Fruit fly (Drosophila melanogaster) whole organism, embryonic: Measurements from ENCODE around the gene bsf.
A peak's percentile ranks its signal among the peaks of the same experiment; 100 is the strongest.

Experiments used
- Asciz ChIP-seq: fragments of 200-800 bp; sonication (Bioruptor generic); optimal IDR thresholded peaks from 2 replicates; lab custom pipeline; 2017; ENCODE audit warnings: missing biosample characterization, mild to moderate bottlenecking, missing genetic modification characterization, missing genetic modification reagents
- BtbVII ChIP-seq: fragments of 200-800 bp; sonication (Bioruptor generic); optimal IDR thresholded peaks from 3 replicates; lab custom pipeline; 2017; ENCODE audit warnings: missing biosample characterization, mild to moderate bottlenecking, missing genetic modification characterization
- CG10274 ChIP-seq: fragments of 200-800 bp; sonication (Bioruptor generic); optimal IDR thresholded peaks from 3 replicates; lab custom pipeline; 2017; ENCODE audit warnings: missing biosample characterization, mild to moderate bottlenecking, missing genetic modification characterization
- CG12219 ChIP-seq: fragments of 200-800 bp; sonication (Bioruptor generic); optimal IDR thresholded peaks from 3 replicates; lab custom pipeline; 2018; ENCODE audit warnings: missing biosample characterization, mild to moderate bottlenecking, missing genetic modification characterization
- CG13424 ChIP-seq: fragments of 200-800 bp; sonication (Bioruptor generic); optimal IDR thresholded peaks from 2 replicates; lab custom pipeline; 2019; ENCODE audit warnings: missing biosample characterization, mild to moderate bottlenecking, missing genetic modification characterization, moderate library complexity
- CG14667 ChIP-seq: fragments of 200-800 bp; sonication (Bioruptor generic); IDR thresholded peaks from 2 replicates; pipeline ENCODE4 v1.3.6; 2022; ENCODE audit warnings: missing biosample characterization, missing genetic modification characterization
- CG16863 ChIP-seq: fragments of 200-800 bp; sonication (Bioruptor generic); optimal IDR thresholded peaks from 3 replicates; lab custom pipeline; 2016; ENCODE audit warnings: missing biosample characterization, missing genetic modification characterization
- CG2116 ChIP-seq: fragments of 200-800 bp; sonication (Bioruptor generic); optimal IDR thresholded peaks from 3 replicates; lab custom pipeline; 2018; ENCODE audit warnings: missing biosample characterization, mild to moderate bottlenecking, missing genetic modification characterization
- CG2202 ChIP-seq: fragments of 200-800 bp; sonication (Bioruptor generic); optimal IDR thresholded peaks from 2 replicates; lab custom pipeline; 2018; ENCODE audit warnings: missing biosample characterization, mild to moderate bottlenecking, missing genetic modification characterization
- CG33213 ChIP-seq: fragments of 200-800 bp; sonication (Bioruptor generic); optimal IDR thresholded peaks from 3 replicates; lab custom pipeline; 2016; ENCODE audit warnings: missing biosample characterization, missing genetic modification characterization
- CG3726 ChIP-seq: fragments of 200-800 bp; sonication (Bioruptor generic); IDR thresholded peaks from 3 replicates; pipeline ENCODE4, ENCODE4 v1.3.6; 2022; ENCODE audit warnings: missing biosample characterization, missing genetic modification characterization
- CG3838 ChIP-seq: fragments of 200-800 bp; sonication (Bioruptor generic); optimal IDR thresholded peaks from 3 replicates; lab custom pipeline; 2016; ENCODE audit warnings: missing biosample characterization, missing genetic modification characterization
- CG4854 ChIP-seq: fragments of 200-800 bp; sonication (Bioruptor generic); optimal IDR thresholded peaks from 2 replicates; lab custom pipeline; 2016; ENCODE audit warnings: missing biosample characterization, missing genetic modification characterization, inconsistent platforms
- CG7357 ChIP-seq: fragments of 200-800 bp; sonication (Bioruptor generic); IDR thresholded peaks from 3 replicates; pipeline ENCODE4 v1.3.6; 2022; ENCODE audit warnings: missing biosample characterization, missing genetic modification characterization
- CG7786 ChIP-seq: fragments of 200-800 bp; sonication (Bioruptor generic); optimal IDR thresholded peaks from 2 replicates; lab custom pipeline; 2016; ENCODE audit warnings: missing biosample characterization, missing genetic modification characterization
- CG7987 ChIP-seq: fragments of 200-800 bp; sonication (Bioruptor generic); optimal IDR thresholded peaks from 2 replicates; lab custom pipeline; 2018; ENCODE audit warnings: missing biosample characterization, mild to moderate bottlenecking, missing genetic modification characterization, moderate library complexity
- CG8089 ChIP-seq: fragments of 200-800 bp; sonication (Bioruptor generic); optimal IDR thresholded peaks from 3 replicates; lab custom pipeline; 2016; ENCODE audit warnings: missing biosample characterization, missing genetic modification characterization
- CG8765 ChIP-seq: fragments of 200-800 bp; sonication (Bioruptor generic); IDR thresholded peaks from 2 replicates; pipeline ENCODE4 v1.3.6; 2022; ENCODE audit warnings: missing biosample characterization, missing genetic modification characterization
- CHES-1-like ChIP-seq: fragments of 200-800 bp; sonication (Bioruptor generic); optimal IDR thresholded peaks from 2 replicates; lab custom pipeline; 2016; ENCODE audit warnings: missing biosample characterization, missing genetic modification characterization
- CTCF ChIP-seq: fragments of 200-800 bp; sonication (Bioruptor generic); optimal IDR thresholded peaks from 2 replicates; lab custom pipeline; 2017; ENCODE audit warnings: missing biosample characterization, mild to moderate bottlenecking, missing genetic modification characterization, moderate library complexity
- Ets65A ChIP-seq: fragments of 200-800 bp; sonication (Bioruptor generic); peaks from one replicate; lab custom pipeline; 2016; ENCODE audit warnings: missing biosample characterization, missing genetic modification characterization
- Ets97D ChIP-seq: fragments of 200-800 bp; sonication (Bioruptor generic); optimal IDR thresholded peaks from 3 replicates; lab custom pipeline; 2016; ENCODE audit warnings: missing biosample characterization, missing genetic modification characterization
- Fer1 ChIP-seq: fragments of 200-800 bp; sonication (Bioruptor generic); optimal IDR thresholded peaks from 2 replicates; lab custom pipeline; 2017; ENCODE audit warnings: missing biosample characterization, mild to moderate bottlenecking, missing genetic modification characterization
- Hmr ChIP-seq: fragments of 200-800 bp; sonication (Bioruptor generic); optimal IDR thresholded peaks from 3 replicates; lab custom pipeline; 2017; ENCODE audit warnings: mild to moderate bottlenecking, missing biosample characterization, missing genetic modification reagents, missing genetic modification characterization
- MBD-R2 ChIP-seq: fragments of 200-800 bp; sonication (Bioruptor generic); IDR thresholded peaks from 2 replicates; pipeline ENCODE4 v1.3.6; 2022; ENCODE audit warnings: missing biosample characterization, missing genetic modification characterization
- Med ChIP-seq: fragments of 200-800 bp; sonication (Bioruptor generic); peaks from one replicate; lab custom pipeline; 2016; ENCODE audit warnings: missing biosample characterization, missing genetic modification characterization, mild to moderate bottlenecking, inconsistent platforms, moderate library complexity
- Nf-YA ChIP-seq: fragments of 200-800 bp; sonication (Bioruptor generic); IDR thresholded peaks from 2 replicates; pipeline ENCODE4 v1.3.6; 2022; ENCODE audit warnings: missing biosample characterization, missing genetic modification characterization
- Optix ChIP-seq: fragments of 200-800 bp; sonication (Bioruptor generic); IDR thresholded peaks from 3 replicates; pipeline ENCODE4 v1.3.6; 2022; ENCODE audit warnings: missing biosample characterization, missing genetic modification characterization
- Xbp1 ChIP-seq: fragments of 200-800 bp; sonication (Bioruptor generic); optimal IDR thresholded peaks from 3 replicates; lab custom pipeline; 2016; ENCODE audit warnings: missing biosample characterization, mild to moderate bottlenecking, missing genetic modification characterization
- bcd ChIP-seq: fragments of 200-800 bp; sonication (Bioruptor generic); optimal IDR thresholded peaks from 2 replicates; lab custom pipeline; 2017; ENCODE audit warnings: missing biosample characterization, mild to moderate bottlenecking, missing genetic modification characterization
- cato ChIP-seq: fragments of 200-800 bp; sonication (Bioruptor generic); optimal IDR thresholded peaks from 2 replicates; lab custom pipeline; 2016; ENCODE audit warnings: missing biosample characterization, missing genetic modification characterization, borderline replicate concordance
- chinmo ChIP-seq: fragments of 200-800 bp; sonication (Bioruptor generic); IDR thresholded peaks from 4 replicates; pipeline ENCODE4 v1.3.6; 2022; ENCODE audit warnings: missing biosample characterization, missing genetic modification characterization; ENCODE audit not compliant: partially characterized antibody
- crc ChIP-seq: fragments of 200-800 bp; sonication (Bioruptor generic); optimal IDR thresholded peaks from 2 replicates; lab custom pipeline; 2016; ENCODE audit warnings: missing biosample characterization, missing genetic modification characterization
- dysf ChIP-seq: fragments of 200-800 bp; sonication (Bioruptor generic); IDR thresholded peaks from 3 replicates; pipeline ENCODE4 v1.3.6; 2022; ENCODE audit warnings: missing biosample characterization, missing genetic modification characterization
- esg ChIP-seq: fragments of 200-800 bp; sonication (Bioruptor generic); conservative IDR thresholded peaks from 2 replicates; pipeline ENCODE4 v1.3.6; 2022; ENCODE audit warnings: missing biosample characterization, missing genetic modification characterization
- fd3F ChIP-seq: fragments of 200-800 bp; sonication (Bioruptor generic); optimal IDR thresholded peaks from 2 replicates; lab custom pipeline; 2018; ENCODE audit warnings: missing biosample characterization, mild to moderate bottlenecking, missing genetic modification characterization, moderate library complexity
- her ChIP-seq: fragments of 200-800 bp; sonication (Bioruptor generic); optimal IDR thresholded peaks from 2 replicates; lab custom pipeline; 2016; ENCODE audit warnings: missing biosample characterization, missing genetic modification characterization
- hkb ChIP-seq, 2 experiments: fragments of 200-800 bp in 1 of 2; fragments of >200 bp in 1 of 2; sonication (Bioruptor generic) in 1 of 2; IDR thresholded peaks in 1 of 2; optimal IDR thresholded peaks in 1 of 2; 2 replicates each; pipeline versions ENCODE4 v1.3.6 to Lab custom; 2017 to 2022; ENCODE audit warnings: missing biosample characterization in 1 of 2, missing genetic modification characterization in 1 of 2
- kah ChIP-seq: fragments of 200-800 bp; sonication (Bioruptor generic); optimal IDR thresholded peaks from 2 replicates; lab custom pipeline; 2018; ENCODE audit warnings: missing biosample characterization, mild to moderate bottlenecking, missing genetic modification characterization
- pb ChIP-seq: fragments of 200-800 bp; sonication (Bioruptor generic); optimal IDR thresholded peaks from 3 replicates; lab custom pipeline; 2016; ENCODE audit warnings: missing biosample characterization, missing genetic modification characterization
- phol ChIP-seq: fragments of 200-800 bp; sonication (Bioruptor generic); optimal IDR thresholded peaks from 3 replicates; lab custom pipeline; 2018; ENCODE audit warnings: missing biosample characterization, mild to moderate bottlenecking, missing genetic modification characterization, moderate library complexity
- prd ChIP-seq, 3 experiments: fragments of >200 bp in 2 of 3; fragments of 200-800 bp in 1 of 3; sonication (Bioruptor generic) in 1 of 3; optimal IDR thresholded peaks in 2 of 3; IDR thresholded peaks in 1 of 3; 2 replicates in 2 of 3; 3 replicates in 1 of 3; pipeline versions ENCODE4 v1.3.6 to Lab custom; 2017 to 2022; ENCODE audit warnings: missing biosample characterization in 1 of 3, missing genetic modification characterization in 1 of 3
- psq ChIP-seq: fragments of 200-800 bp; sonication (Bioruptor generic); optimal IDR thresholded peaks from 2 replicates; lab custom pipeline; 2017; ENCODE audit warnings: missing biosample characterization, missing genetic modification characterization
- rib ChIP-seq: fragments of 200-800 bp; sonication (Bioruptor generic); IDR thresholded peaks from 2 replicates; pipeline ENCODE4 v1.3.6; 2022; ENCODE audit warnings: missing biosample characterization, missing genetic modification characterization
- run ChIP-seq: fragments of 200-800 bp; sonication (Bioruptor generic); optimal IDR thresholded peaks from 3 replicates; lab custom pipeline; 2018; ENCODE audit warnings: missing biosample characterization, mild to moderate bottlenecking, missing genetic modification characterization
- seq ChIP-seq: fragments of 200-800 bp; sonication (Bioruptor generic); IDR thresholded peaks from 2 replicates; pipeline ENCODE4 v1.3.6; 2022; ENCODE audit warnings: missing biosample characterization, missing genetic modification characterization
- sr ChIP-seq: fragments of 200-800 bp; sonication (Bioruptor generic); IDR thresholded peaks from 3 replicates; pipeline ENCODE4 v1.3.6; 2022; ENCODE audit warnings: missing biosample characterization, missing genetic modification characterization
- tgo ChIP-seq: fragments of 200-800 bp; sonication (Bioruptor generic); IDR thresholded peaks from 3 replicates; pipeline ENCODE4 v1.3.6; 2022; ENCODE audit warnings: missing biosample characterization, missing genetic modification characterization
- twi ChIP-seq: fragments of 200-800 bp; optimal IDR thresholded peaks from 2 replicates; lab custom pipeline; 2019; ENCODE audit warnings: missing biosample characterization, mild to moderate bottlenecking, missing genetic modification characterization, moderate library complexity
- vvl ChIP-seq: fragments of 200-800 bp; sonication (Bioruptor generic); IDR thresholded peaks from 2 replicates; pipeline ENCODE4 v1.3.6; 2022; ENCODE audit warnings: missing biosample characterization, missing genetic modification characterization
- z ChIP-seq: fragments of 200-800 bp; sonication (Bioruptor generic); IDR thresholded peaks from 3 replicates; pipeline ENCODE4 v1.3.6; 2022; ENCODE audit warnings: missing biosample characterization, missing genetic modification characterization

The bsf gene

dm6 chr2L:18477455-18477854, 23.1 kb upstream of the bsf start (continued):
- TF ChIP-seq CG4854 (GFP tag; lab: Kevin White, UChicago), result peak; percentile 51
- TF ChIP-seq CG2202 (tag; lab: Kevin White, UChicago), result peak; percentile 91
- TF ChIP-seq CG7357, result peak; percentile 82
- TF ChIP-seq CTCF (GFP tag; lab: Kevin White, UChicago), result peak; percentile 43
- TF ChIP-seq sr (GFP tag; lab: Robert Waterston, UW), result no peak; the same call in 2 of the 3 replicates
- peak; percentile 80 for TF ChIP-seq CG8765 (GFP tag; lab: Robert Waterston, UW)
- peak; percentile 80 for TF ChIP-seq CG12219 (GFP tag; lab: Kevin White, UChicago)
- no peak for TF ChIP-seq CG33213 (GFP tag; lab: Kevin White, UChicago)
- 0 out of 3 replicates have a peak, but pooled peaks have one; percentile 34 for TF ChIP-seq Optix (GFP tag; lab: Robert Waterston, UW)
- TF ChIP-seq Hmr (GFP tag; lab: Kevin White, UChicago), result peak; percentile 76
- peak; percentile 48 for TF ChIP-seq CG3838 (GFP tag; lab: Kevin White, UChicago)
- TF ChIP-seq CG7987, result no peak
- TF ChIP-seq rib (GFP tag; lab: Robert Waterston, UW), result peak; percentile 78; the same call in 1 of the 2 replicates
- peak; percentile 91 for TF ChIP-seq Asciz (GFP tag; lab: Kevin White, UChicago)
- TF ChIP-seq CG16863, result no peak
- no peak for TF ChIP-seq crc
- TF ChIP-seq CG13424 (tag; lab: Kevin White, UChicago), result peak; percentile 90
- peak; percentile 25 for TF ChIP-seq Ets97D (GFP tag; lab: Kevin White, UChicago)
- TF ChIP-seq psq (GFP tag; lab: Kevin White, UChicago), result peak; percentile 65
- peak; percentile 93 for TF ChIP-seq CG14667 (GFP tag; lab: Robert Waterston, UW)
- TF ChIP-seq CG2116 (GFP tag; lab: Kevin White, UChicago), result peak; percentile 64
- TF ChIP-seq hkb (optimal IDR thresholded peaks at IDR 0.05; lab: Kevin White, UChicago), result no peak
- TF ChIP-seq hkb (GFP tag; IDR thresholded peaks at IDR 0.05; lab: Robert Waterston, UW), result peak; percentile 93
- TF ChIP-seq kah (GFP tag; lab: Kevin White, UChicago), result peak; percentile 74
- TF ChIP-seq CG8089, result peak; percentile 19
- TF ChIP-seq fd3F (GFP tag; lab: Kevin White, UChicago), result no peak
- peak; percentile 67 for TF ChIP-seq MBD-R2 (GFP tag; lab: Robert Waterston, UW)
- no peak for TF ChIP-seq her (GFP tag; lab: Kevin White, UChicago)
- no peak for TF ChIP-seq pb (GFP tag; lab: Kevin White, UChicago)
- no peak for TF ChIP-seq z (GFP tag; lab: Robert Waterston, UW)
- peak; percentile 84 for TF ChIP-seq bcd (GFP tag; lab: Kevin White, UChicago)
- TF ChIP-seq CHES-1-like (GFP tag; lab: Kevin White, UChicago), result no peak
- peak; percentile 89 for TF ChIP-seq Xbp1 (GFP tag; lab: Kevin White, UChicago)
- peak; percentile 74 for TF ChIP-seq BtbVII (GFP tag; lab: Kevin White, UChicago)
- peak; percentile 97 for TF ChIP-seq vvl (GFP tag; lab: Robert Waterston, UW)
- TF ChIP-seq tgo, result peak; percentile 93
- peak; percentile 94 for TF ChIP-seq dysf (GFP tag; lab: Robert Waterston, UW)
- TF ChIP-seq CG3726 (GFP tag; lab: Robert Waterston, UW), result no peak
- no peak for TF ChIP-seq CG7786
- TF ChIP-seq phol (tag; lab: Kevin White, UChicago), result peak; percentile 92
- peak; percentile 94 for TF ChIP-seq twi
- peak; percentile 69 for TF ChIP-seq cato
- TF ChIP-seq prd (optimal IDR thresholded peaks at IDR 0.05; lab: Kevin White, UChicago), result no peak
- peak; percentile 96 for TF ChIP-seq prd (GFP tag; IDR thresholded peaks at IDR 0.05; lab: Robert Waterston, UW)
- TF ChIP-seq Med (GFP tag; lab: Kevin White, UChicago), result peak; percentile 82
- no peak; the same call in 1 of the 2 replicates for TF ChIP-seq Nf-YA (GFP tag; lab: Robert Waterston, UW)
- TF ChIP-seq CG10274 (GFP tag; lab: Kevin White, UChicago), result peak; percentile 36
- TF ChIP-seq Fer1 (GFP tag; lab: Kevin White, UChicago), result no peak
- peak; percentile 79 for TF ChIP-seq seq (GFP tag; lab: Robert Waterston, UW)
- no peak for TF ChIP-seq chinmo (GFP tag; lab: Robert Waterston, UW)
- TF ChIP-seq run (tag; lab: Kevin White, UChicago), result peak; percentile 80
- peak; percentile 88 for TF ChIP-seq esg (GFP tag; lab: Robert Waterston, UW)
- peak; percentile 93 for TF ChIP-seq Ets65A (GFP tag; lab: Kevin White, UChicago)
